Fruit fly (Drosophila melanogaster): ENCODE results near the gene CG12560.
A peak's percentile ranks its signal among the peaks of the same experiment; 100 is the strongest.

The CG12560 gene

dm6 chr2L:7971423-7971822, 37.9 kb downstream of the CG12560 start:
- TF ChIP-seq woc (GFP tag; optimal IDR thresholded peaks at IDR 0.05) = no peak
- TF ChIP-seq jim (GFP tag; optimal IDR thresholded peaks at IDR 0.05) = no peak
- peak in 1 of 2 experiments; percentile 33 for TF ChIP-seq foxo (GFP tag; optimal IDR thresholded peaks at IDR 0.05)
- no peak for TF ChIP-seq CG9705 (GFP tag; optimal IDR thresholded peaks at IDR 0.05)
- no peak for TF ChIP-seq fru (GFP tag; optimal IDR thresholded peaks at IDR 0.05)
- TF ChIP-seq Mio (GFP tag; optimal IDR thresholded peaks at IDR 0.05) = no peak
- TF ChIP-seq Dfd (GFP tag; optimal IDR thresholded peaks at IDR 0.05) = peak; percentile 45
- no peak for TF ChIP-seq Hr83 (GFP tag; optimal IDR thresholded peaks at IDR 0.05; ENCODE audit: poor library complexity, severe bottlenecking)
- TF ChIP-seq OdsH (GFP tag; optimal IDR thresholded peaks at IDR 0.05) = peak; percentile 36
- peak; percentile 9 for TF ChIP-seq ey (GFP tag; optimal IDR thresholded peaks at IDR 0.05)
- peak; percentile 14 for TF ChIP-seq rgr (GFP tag; optimal IDR thresholded peaks at IDR 0.05)
- TF ChIP-seq usp (GFP tag; optimal IDR thresholded peaks at IDR 0.05) = no peak
- no peak for TF ChIP-seq psq (GFP tag; optimal IDR thresholded peaks at IDR 0.05)

dm6 chr2L:7970001-7970400, 39.3 kb downstream of the CG12560 start:
- TF ChIP-seq CrebA (GFP tag; optimal IDR thresholded peaks at IDR 0.05; ENCODE audit: borderline replicate concordance) = peak; percentile 25
- TF ChIP-seq Hnf4 (GFP tag; optimal IDR thresholded peaks at IDR 0.05) = no peak
- TF ChIP-seq h (GFP tag; optimal IDR thresholded peaks at IDR 0.05) = no peak
- TF ChIP-seq foxo (GFP tag; optimal IDR thresholded peaks at IDR 0.05) = no peak
- TF ChIP-seq Dfd (GFP tag; optimal IDR thresholded peaks at IDR 0.05) = no peak
- TF ChIP-seq Jra (GFP tag; optimal IDR thresholded peaks at IDR 0.05) = no peak
- no peak for TF ChIP-seq jim (GFP tag; optimal IDR thresholded peaks at IDR 0.05)
- TF ChIP-seq OdsH (GFP tag; optimal IDR thresholded peaks at IDR 0.05) = no peak
- TF ChIP-seq HLH106 (tag; optimal IDR thresholded peaks at IDR 0.05) = no peak
- no peak for TF ChIP-seq dl (GFP tag; optimal IDR thresholded peaks at IDR 0.05; ENCODE audit: insufficient read depth in 1 of 2, partially characterized antibody in 2 of 2)
- no peak for TF ChIP-seq Abd-B (GFP tag; optimal IDR thresholded peaks at IDR 0.05)
- no peak for TF ChIP-seq woc (GFP tag; optimal IDR thresholded peaks at IDR 0.05)
- no peak for TF ChIP-seq GATAd (GFP tag; optimal IDR thresholded peaks at IDR 0.05)
- TF ChIP-seq sage (GFP tag; optimal IDR thresholded peaks at IDR 0.05) = no peak
- no peak for TF ChIP-seq Rel (GFP tag; optimal IDR thresholded peaks at IDR 0.05)
- TF ChIP-seq Rel (tag; optimal IDR thresholded peaks at IDR 0.05) = peak; percentile 19
- TF ChIP-seq pan (optimal IDR thresholded peaks at IDR 0.05) = no peak
- no peak for TF ChIP-seq Dif (GFP tag; optimal IDR thresholded peaks at IDR 0.05; ENCODE audit: partially characterized antibody)

- TF ChIP-seq Hr78 (GFP tag; optimal IDR thresholded peaks at IDR 0.05) (no peak), CG9705 (GFP tag; optimal IDR thresholded peaks at IDR 0.05) (no peak), tai (GFP tag; optimal IDR thresholded peaks at IDR 0.05) (no peak), sage (GFP tag; optimal IDR thresholded peaks at IDR 0.05) (no peak), N (GFP tag; optimal IDR thresholded peaks at IDR 0.05) (no peak), dmrt93B (GFP tag; optimal IDR thresholded peaks at IDR 0.05) (no peak)
These were observed 39.9 kb downstream of the CG12560 start for dm6 chr2L:7969329-7969728.

- TF ChIP-seq jim (GFP tag; optimal IDR thresholded peaks at IDR 0.05) (no peak), foxo (GFP tag; optimal IDR thresholded peaks at IDR 0.05) (peak in 1 of 2 experiments; percentile 2), Jra (GFP tag; optimal IDR thresholded peaks at IDR 0.05) (no peak), pan (optimal IDR thresholded peaks at IDR 0.05) (no peak), dl (GFP tag; optimal IDR thresholded peaks at IDR 0.05; ENCODE audit: insufficient read depth in 1 of 2, partially characterized antibody in 2 of 2) (no peak), br (GFP tag; optimal IDR thresholded peaks at IDR 0.05) (no peak)
These were observed 41.2 kb downstream of the CG12560 start for dm6 chr2L:7968054-7968453.

- no peak for TF ChIP-seq Hr83 (GFP tag; optimal IDR thresholded peaks at IDR 0.05; ENCODE audit: poor library complexity, severe bottlenecking)
- no peak for TF ChIP-seq br (GFP tag; optimal IDR thresholded peaks at IDR 0.05)
- no peak for TF ChIP-seq sage (GFP tag; optimal IDR thresholded peaks at IDR 0.05)
- no peak for TF ChIP-seq OdsH (GFP tag; optimal IDR thresholded peaks at IDR 0.05)
- no peak for TF ChIP-seq ey (GFP tag; optimal IDR thresholded peaks at IDR 0.05)
- TF ChIP-seq fru (GFP tag; optimal IDR thresholded peaks at IDR 0.05) = no peak
- TF ChIP-seq Rel (GFP tag; optimal IDR thresholded peaks at IDR 0.05) = no peak
- TF ChIP-seq Rel (tag; optimal IDR thresholded peaks at IDR 0.05) = no peak
- no peak for TF ChIP-seq Abd-B (GFP tag; optimal IDR thresholded peaks at IDR 0.05)
- no peak for TF ChIP-seq usp (GFP tag; optimal IDR thresholded peaks at IDR 0.05)
- TF ChIP-seq CG9705 (GFP tag; optimal IDR thresholded peaks at IDR 0.05) = no peak
- no peak for TF ChIP-seq psq (GFP tag; optimal IDR thresholded peaks at IDR 0.05)
- no peak for TF ChIP-seq Myc (optimal IDR thresholded peaks at IDR 0.05)
These were observed 41.6 kb downstream of the CG12560 start for dm6 chr2L:7967645-7968044.
